Fruit fly (Drosophila melanogaster): ENCODE results near the gene Dyrk2.

Gene Dyrk2

DNA sequence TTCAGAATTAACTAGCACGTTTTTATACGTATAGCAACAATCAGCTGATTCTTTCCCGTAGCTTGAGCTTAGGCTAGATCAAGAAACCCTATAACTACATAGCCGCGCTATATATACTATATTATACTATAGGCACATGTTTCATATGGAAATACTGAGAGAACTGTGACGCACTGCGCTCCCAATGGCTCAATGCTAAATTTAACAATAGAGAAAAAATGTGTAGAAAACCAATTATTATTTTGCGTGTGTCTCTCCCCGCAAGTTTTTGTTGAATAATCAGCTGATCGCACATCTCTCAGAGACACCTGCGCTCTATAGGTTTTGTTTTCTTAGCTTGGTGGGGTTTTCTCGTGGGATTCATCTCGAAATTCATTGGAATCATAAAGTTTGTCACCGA lies 3.9 kb downstream of the Dyrk2 start:
- TF ChIP-seq CG15710 (tag; optimal IDR thresholded peaks at IDR 0.05): no peak
- TF ChIP-seq CG32121 (GFP tag; IDR thresholded peaks at IDR 0.05): no peak
- TF ChIP-seq CG8301 (tag; optimal IDR thresholded peaks at IDR 0.05): no peak
- no peak for TF ChIP-seq CG9948 (tag; optimal IDR thresholded peaks at IDR 0.05)
- no peak for TF ChIP-seq CG8159 (tag; optimal IDR thresholded peaks at IDR 0.05)
- TF ChIP-seq CG14655 (GFP tag; optimal IDR thresholded peaks at IDR 0.05): no peak
- no peak for TF ChIP-seq D1 (tag; optimal IDR thresholded peaks at IDR 0.05)
- no peak for TF ChIP-seq Pif1A (GFP tag; optimal IDR thresholded peaks at IDR 0.05)

DNA sequence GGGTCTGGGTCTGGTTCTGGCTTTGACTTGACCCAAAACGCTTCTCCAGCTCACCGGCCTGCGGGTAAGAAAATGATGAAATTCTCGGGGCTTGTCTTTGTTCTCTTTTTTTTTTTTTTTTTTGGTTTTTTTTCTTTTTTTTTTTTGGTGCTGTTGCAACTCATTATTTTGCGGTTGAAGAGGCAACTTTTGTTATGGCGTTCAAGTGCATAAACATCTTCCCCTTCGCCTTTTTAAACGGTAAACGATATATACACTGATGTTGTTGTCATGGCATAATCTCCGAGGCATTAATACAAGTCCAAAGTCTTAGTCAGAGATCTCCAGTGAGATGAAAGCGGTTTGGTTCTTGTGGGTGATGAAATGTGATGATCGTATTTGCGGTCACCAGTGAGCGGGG lies 7.2 kb downstream of the Dyrk2 start:
- TF ChIP-seq CG32121 (GFP tag; IDR thresholded peaks at IDR 0.05): no peak
- TF ChIP-seq CG9948 (tag; optimal IDR thresholded peaks at IDR 0.05): no peak
- TF ChIP-seq Pif1A (GFP tag; optimal IDR thresholded peaks at IDR 0.05): peak; percentile 55
- no peak for TF ChIP-seq CG14655 (GFP tag; optimal IDR thresholded peaks at IDR 0.05)
- TF ChIP-seq CG13204 (GFP tag; optimal IDR thresholded peaks at IDR 0.05): no peak
- TF ChIP-seq Snoo (tag; optimal IDR thresholded peaks at IDR 0.05): peak; percentile 11
- TF ChIP-seq rn (GFP tag; IDR thresholded peaks at IDR 0.05): no peak
- 0 out of 3 replicates have a peak, but pooled peaks have one; percentile 33 for TF ChIP-seq CG4496 (GFP tag; IDR thresholded peaks at IDR 0.05)
- no peak for TF ChIP-seq CG15710 (tag; optimal IDR thresholded peaks at IDR 0.05)
- no peak for TF ChIP-seq D1 (tag; optimal IDR thresholded peaks at IDR 0.05)
- TF ChIP-seq EcR (GFP tag; optimal IDR thresholded peaks at IDR 0.05): no peak
- TF ChIP-seq gl (tag; optimal IDR thresholded peaks at IDR 0.05): peak; percentile 25
- TF ChIP-seq CG34367 (tag; optimal IDR thresholded peaks at IDR 0.05): peak; percentile 21
- peak; percentile 23 for TF ChIP-seq Pif1B (GFP tag; optimal IDR thresholded peaks at IDR 0.05)
- peak; percentile 67 for TF ChIP-seq CG12605 (GFP tag; IDR thresholded peaks at IDR 0.05)
- no peak for TF ChIP-seq CG8159 (tag; optimal IDR thresholded peaks at IDR 0.05)
- TF ChIP-seq Ets98B (GFP tag; IDR thresholded peaks at IDR 0.05): 0 out of 2 replicates have a peak, but pooled peaks have one; percentile 8
- TF ChIP-seq CG8301 (tag; optimal IDR thresholded peaks at IDR 0.05): no peak
- TF ChIP-seq CG17806 (tag; optimal IDR thresholded peaks at IDR 0.05): peak; percentile 18
- no peak for TF ChIP-seq CG10348 (GFP tag; IDR thresholded peaks at IDR 0.05)
- no peak for TF ChIP-seq fd96Ca (GFP tag; IDR thresholded peaks at IDR 0.05)

- peak; percentile 83 for TF ChIP-seq CG12605 (GFP tag; IDR thresholded peaks at IDR 0.05)
- TF ChIP-seq gl (tag; optimal IDR thresholded peaks at IDR 0.05): peak; percentile 88
- TF ChIP-seq rn (GFP tag; IDR thresholded peaks at IDR 0.05): peak; percentile 59
- TF ChIP-seq CG13204 (GFP tag; optimal IDR thresholded peaks at IDR 0.05): peak; percentile 85
- peak; percentile 44 for TF ChIP-seq Snoo (tag; optimal IDR thresholded peaks at IDR 0.05)
- TF ChIP-seq Ets98B (GFP tag; IDR thresholded peaks at IDR 0.05): peak; percentile 62
- TF ChIP-seq CG8301 (tag; optimal IDR thresholded peaks at IDR 0.05): peak; percentile 89
- TF ChIP-seq CG34367 (tag; optimal IDR thresholded peaks at IDR 0.05): peak; percentile 95
- TF ChIP-seq CG9948 (tag; optimal IDR thresholded peaks at IDR 0.05): peak; percentile 95
- peak; percentile 44; the same call in 1 of the 2 replicates for TF ChIP-seq CG32121 (GFP tag; IDR thresholded peaks at IDR 0.05)
- TF ChIP-seq CG10348 (GFP tag; IDR thresholded peaks at IDR 0.05): no peak
- peak; percentile 49; the same call in 2 of the 3 replicates for TF ChIP-seq fd96Ca (GFP tag; IDR thresholded peaks at IDR 0.05)
- TF ChIP-seq CG4496 (GFP tag; IDR thresholded peaks at IDR 0.05): peak; percentile 87
- TF ChIP-seq D1 (tag; optimal IDR thresholded peaks at IDR 0.05): peak; percentile 91
- TF ChIP-seq CG15710 (tag; optimal IDR thresholded peaks at IDR 0.05): peak; percentile 96
- peak; percentile 85 for TF ChIP-seq Pif1A (GFP tag; optimal IDR thresholded peaks at IDR 0.05)
- peak; percentile 95 for TF ChIP-seq CG8159 (tag; optimal IDR thresholded peaks at IDR 0.05)
- peak; percentile 78 for TF ChIP-seq EcR (GFP tag; optimal IDR thresholded peaks at IDR 0.05)
- TF ChIP-seq CG14655 (GFP tag; optimal IDR thresholded peaks at IDR 0.05): peak; percentile 91
- TF ChIP-seq Pif1B (GFP tag; optimal IDR thresholded peaks at IDR 0.05): peak; percentile 94
- TF ChIP-seq CG17806 (tag; optimal IDR thresholded peaks at IDR 0.05): peak; percentile 96
Observed at dm6 chr2L:14225957-14226676, 7.8 kb downstream of the Dyrk2 start.

dm6 chr2L:14223355-14223754 lies 10.6 kb downstream of the Dyrk2 start:
- no peak for TF ChIP-seq gl (tag; optimal IDR thresholded peaks at IDR 0.05)
- TF ChIP-seq rn (GFP tag; IDR thresholded peaks at IDR 0.05): no peak
- TF ChIP-seq fd96Ca (GFP tag; IDR thresholded peaks at IDR 0.05): no peak

- TF ChIP-seq CG4496 (GFP tag; IDR thresholded peaks at IDR 0.05) (no peak), Ets98B (GFP tag; IDR thresholded peaks at IDR 0.05) (no peak), CG15710 (tag; optimal IDR thresholded peaks at IDR 0.05) (no peak), Pif1A (GFP tag; optimal IDR thresholded peaks at IDR 0.05) (no peak)
Observed at dm6 chr2L:14221227-14221626, 12.7 kb downstream of the Dyrk2 start.

dm6 chr2L:14212686-14213085 lies 21.2 kb downstream of the Dyrk2 start:
- TF ChIP-seq Ets98B (GFP tag; IDR thresholded peaks at IDR 0.05): no peak
- TF ChIP-seq CG9948 (tag; optimal IDR thresholded peaks at IDR 0.05): peak; percentile 2
- peak; percentile 22 for TF ChIP-seq CG14655 (GFP tag; optimal IDR thresholded peaks at IDR 0.05)

dm6 chr2L:14211367-14211766 lies 22.6 kb downstream of the Dyrk2 start:
- TF ChIP-seq CG4496 (GFP tag; IDR thresholded peaks at IDR 0.05) (0 out of 3 replicates have a peak, but pooled peaks have one; percentile 37), CG8159 (tag; optimal IDR thresholded peaks at IDR 0.05) (no peak), Snoo (tag; optimal IDR thresholded peaks at IDR 0.05) (no peak), fd96Ca (GFP tag; IDR thresholded peaks at IDR 0.05) (0 out of 3 replicates have a peak, but pooled peaks have one; percentile 6), CG15710 (tag; optimal IDR thresholded peaks at IDR 0.05) (no peak)

Measured in whole organism, pupa.